Fruit fly (Drosophila melanogaster) whole organism, adult: ENCODE measurements around the gene pyd.

Experiments used
- CG5204 ChIP-seq: fragments of 200-800 bp; sonication (Bioruptor generic); optimal IDR thresholded peaks from 2 replicates; lab custom pipeline; 2016; ENCODE audit warnings: missing biosample characterization, missing genetic modification characterization
- CG7101 ChIP-seq: fragments of 200-800 bp; sonication (Bioruptor generic); optimal IDR thresholded peaks from 2 replicates; lab custom pipeline; 2018; ENCODE audit warnings: missing biosample characterization, mild to moderate bottlenecking, missing genetic modification characterization, moderate library complexity
- kay ChIP-seq: fragments of 200-800 bp; sonication (Bioruptor generic); peaks from one replicate; lab custom pipeline; 2016; ENCODE audit warnings: missing biosample characterization, missing genetic modification characterization, borderline replicate concordance

DNA sequence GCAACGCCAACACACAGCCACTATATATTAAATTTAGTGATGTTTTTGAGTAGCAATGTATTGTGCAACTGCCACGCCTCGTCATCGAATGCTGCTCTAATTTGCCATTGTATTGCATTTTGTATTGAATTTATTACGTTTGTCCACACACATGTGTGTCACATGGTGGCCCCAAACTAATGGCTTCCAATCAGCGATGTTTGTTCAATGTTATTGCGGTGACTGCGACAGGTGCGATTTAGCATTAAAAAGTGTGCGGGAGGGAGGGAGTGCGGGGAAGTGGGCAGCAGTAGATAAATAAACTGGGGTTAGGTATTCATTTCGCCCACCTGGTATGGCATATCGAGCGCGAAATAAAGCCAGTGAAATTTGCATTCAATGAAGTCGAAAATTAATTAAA is 9.8 kb downstream of the pyd start:
- no peak for TF ChIP-seq kay (GFP tag; lab: Kevin White, UChicago)
- TF ChIP-seq CG5204 (GFP tag; lab: Kevin White, UChicago) = no peak
- TF ChIP-seq CG7101 = no peak
